Fruit fly (Drosophila melanogaster) whole organism, embryonic: Measurements from ENCODE around the gene Agpat4.

Source experiments
- Abd-B ChIP-seq: fragments of 200-800 bp; sonication (Bioruptor generic); optimal IDR thresholded peaks from 2 replicates; lab custom pipeline; 2018; ENCODE audit warnings: missing biosample characterization, mild to moderate bottlenecking, missing genetic modification characterization, moderate library complexity
- Adf1 ChIP-seq: fragments of 200-800 bp; sonication (Bioruptor generic); IDR thresholded peaks from 2 replicates; pipeline ENCODE4 v1.3.6; 2022; ENCODE audit warnings: missing biosample characterization, missing genetic modification characterization
- Atf6 ChIP-seq: fragments of 200-800 bp; sonication (Bioruptor generic); IDR thresholded peaks from 2 replicates; pipeline ENCODE4 v1.3.6; 2022; ENCODE audit warnings: missing biosample characterization, missing genetic modification characterization
- Blimp-1 ChIP-seq: fragments of 200-800 bp; sonication (Bioruptor generic); optimal IDR thresholded peaks from 3 replicates; lab custom pipeline; 2018; ENCODE audit warnings: missing biosample characterization, missing genetic modification characterization, mild to moderate bottlenecking, moderate library complexity, missing genetic modification reagents
- BtbVII ChIP-seq: fragments of 200-800 bp; sonication (Bioruptor generic); optimal IDR thresholded peaks from 3 replicates; lab custom pipeline; 2017; ENCODE audit warnings: missing biosample characterization, mild to moderate bottlenecking, missing genetic modification characterization
- CG10543 ChIP-seq: fragments of 200-800 bp; sonication (Bioruptor generic); optimal IDR thresholded peaks from 3 replicates; lab custom pipeline; 2017; ENCODE audit warnings: missing biosample characterization, mild to moderate bottlenecking, missing genetic modification characterization, moderate library complexity
- CG10959 ChIP-seq: fragments of 200-800 bp; sonication (Bioruptor generic); IDR thresholded peaks from 2 replicates; pipeline ENCODE4 v1.3.6; 2022; ENCODE audit warnings: missing biosample characterization, missing genetic modification characterization
- CG11504 ChIP-seq: fragments of 200-800 bp; sonication (Bioruptor generic); optimal IDR thresholded peaks from 3 replicates; lab custom pipeline; 2019; ENCODE audit warnings: missing biosample characterization, mild to moderate bottlenecking, missing genetic modification characterization, moderate library complexity
- CG12744 ChIP-seq: fragments of 200-800 bp; sonication (Bioruptor generic); optimal IDR thresholded peaks from 2 replicates; lab custom pipeline; 2016; ENCODE audit warnings: missing biosample characterization, missing genetic modification characterization
- CG1647 ChIP-seq: fragments of 200-800 bp; sonication (Bioruptor generic); optimal IDR thresholded peaks from 3 replicates; lab custom pipeline; 2016; ENCODE audit warnings: missing biosample characterization, missing genetic modification characterization
- CG18619 ChIP-seq: fragments of 200-800 bp; sonication (Bioruptor generic); optimal IDR thresholded peaks from 3 replicates; lab custom pipeline; 2017; ENCODE audit warnings: missing biosample characterization, mild to moderate bottlenecking, missing genetic modification characterization
- CG2120 ChIP-seq: fragments of 200-800 bp; sonication (Bioruptor generic); optimal IDR thresholded peaks from 3 replicates; lab custom pipeline; 2016; ENCODE audit warnings: missing biosample characterization, missing genetic modification characterization
- CG2202 ChIP-seq: fragments of 200-800 bp; sonication (Bioruptor generic); optimal IDR thresholded peaks from 2 replicates; lab custom pipeline; 2018; ENCODE audit warnings: missing biosample characterization, mild to moderate bottlenecking, missing genetic modification characterization
- CG2678 ChIP-seq: fragments of 200-800 bp; sonication (Bioruptor generic); optimal IDR thresholded peaks from 3 replicates; lab custom pipeline; 2019; ENCODE audit warnings: missing biosample characterization, mild to moderate bottlenecking, missing genetic modification characterization, moderate library complexity
- CG30020 ChIP-seq: fragments of 200-800 bp; optimal IDR thresholded peaks from 2 replicates; lab custom pipeline; 2019; ENCODE audit warnings: missing biosample characterization, mild to moderate bottlenecking, missing genetic modification characterization, moderate library complexity
- CG32772 ChIP-seq: fragments of 200-800 bp; sonication (Bioruptor generic); IDR thresholded peaks from 2 replicates; pipeline ENCODE4 v1.3.6; 2022; ENCODE audit warnings: missing biosample characterization, missing genetic modification characterization
- CG3281 ChIP-seq: fragments of 200-800 bp; sonication (Bioruptor generic); optimal IDR thresholded peaks from 3 replicates; lab custom pipeline; 2017; ENCODE audit warnings: missing biosample characterization, mild to moderate bottlenecking, missing genetic modification characterization
- CG6654 ChIP-seq: fragments of 200-800 bp; sonication (Bioruptor generic); optimal IDR thresholded peaks from 2 replicates; lab custom pipeline; 2017; ENCODE audit warnings: missing biosample characterization, mild to moderate bottlenecking, missing genetic modification characterization
- CG6689 ChIP-seq: fragments of 200-800 bp; sonication (Bioruptor generic); IDR thresholded peaks from 2 replicates; pipeline ENCODE4 v1.3.6; 2022; ENCODE audit warnings: missing biosample characterization, missing genetic modification characterization
- CG7556 ChIP-seq: fragments of 200-800 bp; sonication (Bioruptor generic); optimal IDR thresholded peaks from 2 replicates; lab custom pipeline; 2017; ENCODE audit warnings: missing biosample characterization, mild to moderate bottlenecking, missing genetic modification characterization
- CG8290 ChIP-seq, 3 experiments: fragments of 200-800 bp; sonication (Bioruptor generic); optimal IDR thresholded peaks; 2 replicates each; lab custom pipeline; 2016 to 2019; ENCODE audit warnings: missing biosample characterization in 3 of 3, missing genetic modification characterization in 3 of 3, mild to moderate bottlenecking in 2 of 3, moderate library complexity in 1 of 3
- CG9797 ChIP-seq: fragments of 200-800 bp; sonication (Bioruptor generic); optimal IDR thresholded peaks from 3 replicates; lab custom pipeline; 2018; ENCODE audit warnings: missing biosample characterization, mild to moderate bottlenecking, missing genetic modification characterization
- Deaf1 ChIP-seq: fragments of 200-800 bp; optimal IDR thresholded peaks from 3 replicates; lab custom pipeline; 2019; ENCODE audit warnings: missing biosample characterization, mild to moderate bottlenecking, missing genetic modification characterization, moderate library complexity
- Fer3 ChIP-seq: fragments of 200-800 bp; sonication (Bioruptor generic); optimal IDR thresholded peaks from 2 replicates; lab custom pipeline; 2018; ENCODE audit warnings: missing biosample characterization, mild to moderate bottlenecking, missing genetic modification characterization, moderate library complexity
- HLHmδ ChIP-seq: fragments of 200-800 bp; sonication (Bioruptor generic); optimal IDR thresholded peaks from 2 replicates; lab custom pipeline; 2018; ENCODE audit warnings: missing biosample characterization, mild to moderate bottlenecking, missing genetic modification characterization, moderate library complexity
- Hand ChIP-seq: fragments of 200-800 bp; sonication (Bioruptor generic); optimal IDR thresholded peaks from 2 replicates; lab custom pipeline; 2017; ENCODE audit warnings: mild to moderate bottlenecking, missing biosample characterization, missing genetic modification reagents, missing genetic modification characterization
- HmgD ChIP-seq: fragments of 200-800 bp; sonication (Bioruptor generic); optimal IDR thresholded peaks from 3 replicates; lab custom pipeline; 2016; ENCODE audit warnings: missing biosample characterization, missing genetic modification characterization
- Hmr ChIP-seq: fragments of 200-800 bp; sonication (Bioruptor generic); optimal IDR thresholded peaks from 3 replicates; lab custom pipeline; 2017; ENCODE audit warnings: mild to moderate bottlenecking, missing biosample characterization, missing genetic modification reagents, missing genetic modification characterization
- Hr39 ChIP-seq: fragments of >200 bp; optimal IDR thresholded peaks from 2 replicates; lab custom pipeline; 2017
- Jarid2 ChIP-seq: fragments of 200-800 bp; sonication (Bioruptor generic); optimal IDR thresholded peaks from 3 replicates; lab custom pipeline; 2017; ENCODE audit warnings: mild to moderate bottlenecking, missing biosample characterization, missing genetic modification reagents, missing genetic modification characterization
- Mad ChIP-seq: fragments of 200-800 bp; sonication (Bioruptor generic); optimal IDR thresholded peaks from 2 replicates; lab custom pipeline; 2016; ENCODE audit warnings: missing biosample characterization, missing genetic modification characterization
- Med ChIP-seq: fragments of 200-800 bp; sonication (Bioruptor generic); peaks from one replicate; lab custom pipeline; 2016; ENCODE audit warnings: missing biosample characterization, missing genetic modification characterization, mild to moderate bottlenecking, inconsistent platforms, moderate library complexity
- Meics ChIP-seq: fragments of 200-800 bp; sonication (Bioruptor generic); optimal IDR thresholded peaks from 2 replicates; lab custom pipeline; 2017; ENCODE audit warnings: missing biosample characterization, mild to moderate bottlenecking, missing genetic modification characterization
- Oli ChIP-seq: fragments of 200-800 bp; sonication (Bioruptor generic); optimal IDR thresholded peaks from 2 replicates; lab custom pipeline; 2018; ENCODE audit warnings: missing biosample characterization, mild to moderate bottlenecking, missing genetic modification characterization, moderate library complexity
- Taf1 ChIP-seq: fragments of 200-800 bp; sonication (Bioruptor generic); IDR thresholded peaks from 2 replicates; pipeline ENCODE4 v1.3.6; 2022; ENCODE audit warnings: missing biosample characterization, missing genetic modification characterization
- ase ChIP-seq: fragments of 200-800 bp; sonication (Bioruptor generic); IDR thresholded peaks from 3 replicates; pipeline ENCODE4 v1.3.6; 2022; ENCODE audit warnings: missing biosample characterization, missing genetic modification characterization
- bcd ChIP-seq: fragments of 200-800 bp; sonication (Bioruptor generic); optimal IDR thresholded peaks from 2 replicates; lab custom pipeline; 2017; ENCODE audit warnings: missing biosample characterization, mild to moderate bottlenecking, missing genetic modification characterization
- caup ChIP-seq: fragments of 200-800 bp; sonication (Bioruptor generic); optimal IDR thresholded peaks from 3 replicates; lab custom pipeline; 2017; ENCODE audit warnings: missing biosample characterization, mild to moderate bottlenecking, missing genetic modification characterization, moderate library complexity; ENCODE audit not compliant: severe bottlenecking
- corto ChIP-seq: fragments of 200-800 bp; sonication (Bioruptor generic); optimal IDR thresholded peaks from 2 replicates; lab custom pipeline; 2016; ENCODE audit warnings: missing biosample characterization, mild to moderate bottlenecking, missing genetic modification characterization, moderate library complexity
- croc ChIP-seq: fragments of 200-800 bp; sonication (Bioruptor generic); conservative IDR thresholded peaks from 3 replicates; pipeline ENCODE4 v1.3.6; 2022; ENCODE audit warnings: missing biosample characterization, missing genetic modification characterization
- dysf ChIP-seq: fragments of 200-800 bp; sonication (Bioruptor generic); IDR thresholded peaks from 3 replicates; pipeline ENCODE4 v1.3.6; 2022; ENCODE audit warnings: missing biosample characterization, missing genetic modification characterization
- ems ChIP-seq: fragments of 200-800 bp; sonication (Bioruptor generic); optimal IDR thresholded peaks from 3 replicates; lab custom pipeline; 2016; ENCODE audit warnings: missing biosample characterization, missing genetic modification characterization
- fru ChIP-seq: fragments of >200 bp; optimal IDR thresholded peaks from 2 replicates; lab custom pipeline; 2017
- ftz-f1 ChIP-seq: fragments of 200-800 bp; sonication (Bioruptor generic); optimal IDR thresholded peaks from 2 replicates; lab custom pipeline; 2016; ENCODE audit warnings: missing biosample characterization, missing genetic modification characterization
- gro ChIP-seq: fragments of 200-800 bp; sonication (Bioruptor generic); optimal IDR thresholded peaks from 2 replicates; lab custom pipeline; 2016; ENCODE audit warnings: missing biosample characterization, missing genetic modification characterization
- her ChIP-seq: fragments of 200-800 bp; sonication (Bioruptor generic); optimal IDR thresholded peaks from 2 replicates; lab custom pipeline; 2016; ENCODE audit warnings: missing biosample characterization, missing genetic modification characterization
- lab ChIP-seq: fragments of 200-800 bp; sonication (Bioruptor generic); optimal IDR thresholded peaks from 3 replicates; lab custom pipeline; 2017; ENCODE audit warnings: missing biosample characterization, missing genetic modification characterization, mild to moderate bottlenecking, moderate library complexity, missing genetic modification reagents
- pnt ChIP-seq: fragments of 200-800 bp; sonication (Bioruptor generic); optimal IDR thresholded peaks from 3 replicates; lab custom pipeline; 2016; ENCODE audit warnings: missing biosample characterization, missing genetic modification characterization
- sob ChIP-seq: fragments of 200-800 bp; sonication (Bioruptor generic); IDR thresholded peaks from 2 replicates; pipeline ENCODE4 v1.3.6; 2022; ENCODE audit warnings: missing biosample characterization, missing genetic modification characterization
- z ChIP-seq: fragments of 200-800 bp; sonication (Bioruptor generic); IDR thresholded peaks from 3 replicates; pipeline ENCODE4 v1.3.6; 2022; ENCODE audit warnings: missing biosample characterization, missing genetic modification characterization
- zen2 ChIP-seq: fragments of 200-800 bp; sonication (Bioruptor generic); IDR thresholded peaks from 3 replicates; pipeline ENCODE4 v1.3.6; 2022; ENCODE audit warnings: missing biosample characterization, missing genetic modification characterization; ENCODE audit not compliant: partially characterized antibody

Gene Agpat4

DNA sequence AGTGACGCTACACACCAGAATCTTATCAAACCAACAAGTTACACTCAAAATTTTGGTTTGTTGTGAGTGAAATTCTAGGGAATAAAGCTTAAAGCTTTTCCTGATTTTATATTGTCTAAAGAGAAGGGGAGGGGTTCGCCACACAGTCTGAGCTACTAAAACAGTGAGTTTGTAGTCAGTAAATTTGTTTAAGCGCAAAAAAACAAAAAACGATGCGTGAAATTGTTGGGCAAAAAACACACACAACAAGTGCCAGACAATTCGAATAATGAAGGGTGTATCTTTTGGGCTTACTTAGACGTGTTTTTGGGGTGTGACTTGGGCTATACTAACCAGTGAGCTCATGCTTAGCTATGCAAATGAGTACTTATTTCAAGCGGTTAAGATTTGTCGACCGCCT, 21.6 kb downstream of the Agpat4 start (continued):
- no peak for TF ChIP-seq ems
- no peak for TF ChIP-seq ftz-f1
- peak; percentile 53 for TF ChIP-seq Med (GFP tag; lab: Kevin White, UChicago)
- TF ChIP-seq Oli = no peak
- TF ChIP-seq CG32772 (GFP tag; lab: Robert Waterston, UW) = no peak
- TF ChIP-seq CG3281 = peak; percentile 2
- no peak for TF ChIP-seq pnt (GFP tag; lab: Kevin White, UChicago)
- TF ChIP-seq her = no peak
- no peak for TF ChIP-seq CG6654
- TF ChIP-seq CG8290 (GFP tag; optimal IDR thresholded peaks at IDR 0.05; lab: Kevin White, UChicago) = no peak
- TF ChIP-seq CG8290 (tag; optimal IDR thresholded peaks at IDR 0.05; lab: Kevin White, UChicago) = peak in 1 of 2 experiments; percentile 7
- TF ChIP-seq CG2202 = no peak
- TF ChIP-seq Mad (GFP tag; lab: Kevin White, UChicago) = no peak
- TF ChIP-seq CG10959 (GFP tag; lab: Robert Waterston, UW) = no peak
- TF ChIP-seq CG11504 = no peak
- no peak for TF ChIP-seq fru
- no peak for TF ChIP-seq CG12744 (GFP tag; lab: Kevin White, UChicago)
- TF ChIP-seq zen2 (GFP tag; lab: Robert Waterston, UW) = no peak
- TF ChIP-seq bcd (GFP tag; lab: Kevin White, UChicago) = no peak
- TF ChIP-seq croc (GFP tag; lab: Robert Waterston, UW) = no peak
- TF ChIP-seq Hmr (GFP tag; lab: Kevin White, UChicago) = no peak
- no peak for TF ChIP-seq corto (GFP tag; lab: Kevin White, UChicago)
- no peak for TF ChIP-seq CG9797 (GFP tag; lab: Kevin White, UChicago)
- TF ChIP-seq Abd-B (GFP tag; lab: Kevin White, UChicago) = no peak
- TF ChIP-seq CG30020 (tag; lab: Kevin White, UChicago) = no peak
- no peak for TF ChIP-seq HmgD (GFP tag; lab: Kevin White, UChicago)
- TF ChIP-seq HLHmδ (GFP tag; lab: Kevin White, UChicago) = no peak
- TF ChIP-seq BtbVII (GFP tag; lab: Kevin White, UChicago) = no peak

DNA sequence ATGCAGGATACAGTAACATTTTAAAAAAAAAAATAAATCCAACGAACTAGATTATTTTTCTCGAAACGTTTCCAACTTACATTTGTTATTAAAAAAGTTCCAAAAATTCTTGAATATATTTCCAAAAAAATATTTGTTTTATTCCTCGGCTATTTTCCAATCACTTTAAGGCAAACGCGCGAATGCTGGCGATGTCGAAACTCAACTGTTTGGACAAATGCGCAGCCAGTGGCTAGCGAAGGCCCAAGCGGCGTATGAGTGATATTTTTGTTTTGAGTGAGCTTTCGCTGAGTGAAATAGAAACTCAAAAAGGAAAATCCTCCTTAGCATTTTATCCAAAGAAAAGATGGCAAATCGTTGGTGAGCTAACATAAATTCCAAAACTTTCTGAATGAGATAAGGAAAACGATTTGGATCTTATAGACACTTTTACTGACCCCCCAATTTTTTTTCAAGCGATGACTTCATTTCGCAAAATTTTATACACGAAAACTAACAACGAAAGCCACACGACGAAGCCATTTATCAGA, 22.1 kb downstream of the Agpat4 start, which contains the start of gene ringer:
Gene ringer, minus strand, starts transcription at position 210 of the 530 bp plus-strand sequence.
- TF ChIP-seq Fer3 (tag; lab: Kevin White, UChicago) = peak; percentile 6
- TF ChIP-seq gro (GFP tag; lab: Kevin White, UChicago) = peak; percentile 29
- peak; percentile 1 for TF ChIP-seq caup (GFP tag; lab: Kevin White, UChicago)
- TF ChIP-seq CG2678 (tag; lab: Kevin White, UChicago) = peak; percentile 16
- TF ChIP-seq sob (GFP tag; lab: Robert Waterston, UW) = 0 out of 2 replicates have a peak, but pooled peaks have one; percentile 21
- TF ChIP-seq z (GFP tag; lab: Robert Waterston, UW) = peak; percentile 86; the same call in 1 of the 3 replicates
- TF ChIP-seq dysf (GFP tag; lab: Robert Waterston, UW) = no peak
- peak; percentile 10 for TF ChIP-seq CG18619
- TF ChIP-seq Taf1 (GFP tag; lab: Robert Waterston, UW) = no peak
- TF ChIP-seq CG8290 (GFP tag; optimal IDR thresholded peaks at IDR 0.05; lab: Kevin White, UChicago) = no peak
- TF ChIP-seq CG8290 (tag; optimal IDR thresholded peaks at IDR 0.05; lab: Kevin White, UChicago) = peak in 1 of 2 experiments; percentile 52
- no peak for TF ChIP-seq CG2202
- TF ChIP-seq CG7556 (GFP tag; lab: Kevin White, UChicago) = no peak
- no peak for TF ChIP-seq ase
- TF ChIP-seq CG10543 = peak; percentile 9
- TF ChIP-seq Deaf1 (tag; lab: Kevin White, UChicago) = peak; percentile 65
- TF ChIP-seq Meics (GFP tag; lab: Kevin White, UChicago) = peak; percentile 33
- TF ChIP-seq Atf6 (GFP tag; lab: Robert Waterston, UW) = no peak
- no peak for TF ChIP-seq Hr39 (lab: Kevin White, UChicago)
- no peak for TF ChIP-seq Hand (GFP tag; lab: Kevin White, UChicago)
- peak; percentile 12 for TF ChIP-seq lab (GFP tag; lab: Kevin White, UChicago)
- TF ChIP-seq CG6689 (GFP tag; lab: Robert Waterston, UW) = no peak
- TF ChIP-seq CG2120 (GFP tag; lab: Kevin White, UChicago) = peak; percentile 29
- peak; percentile 29 for TF ChIP-seq Jarid2 (GFP tag; lab: Kevin White, UChicago)
- peak; percentile 58 for TF ChIP-seq Med (GFP tag; lab: Kevin White, UChicago)
- peak; percentile 8; the same call in 1 of the 2 replicates for TF ChIP-seq Adf1
- no peak for TF ChIP-seq CG1647
- no peak for TF ChIP-seq Blimp-1 (GFP tag; lab: Kevin White, UChicago)
